Worm (Caenorhabditis elegans) whole organism, young adult: ENCODE measurements around the gene Y53G8AL.4.

Source experiments
- B0035.1 ChIP-seq: sonication (generic microtip); optimal IDR thresholded peaks from 2 replicates; lab custom pipeline; 2016; ENCODE audit warnings: missing genetic modification characterization, mild to moderate bottlenecking, missing compliant biosample characterization, missing genotype, missing genetic modification reagents
- Y95B8A.8 ChIP-seq: fragments of 200-800 bp; sonication (Bioruptor generic); IDR thresholded peaks from 2 replicates; pipeline ENCODE4 v1.3.6; 2022; ENCODE audit warnings: missing genetic modification reagents, missing genetic modification characterization, missing compliant biosample characterization
- atf-7 ChIP-seq: sonication (generic microtip); optimal IDR thresholded peaks from 2 replicates; lab custom pipeline; 2017; ENCODE audit warnings: mild to moderate bottlenecking, missing genetic modification characterization, missing compliant biosample characterization
- dox-1 ChIP-seq: fragments of 200-800 bp; sonication (Bioruptor generic); IDR thresholded peaks from 2 replicates; pipeline ENCODE4 v1.3.6; 2022; ENCODE audit warnings: missing genetic modification reagents, missing genetic modification characterization, missing compliant biosample characterization
- snpc-1.1 ChIP-seq: sonication (generic microtip); optimal IDR thresholded peaks from 2 replicates; lab custom pipeline; 2017; ENCODE audit warnings: missing genetic modification characterization, mild to moderate bottlenecking, missing compliant biosample characterization, antibody characterized with exemption, moderate library complexity, missing genotype, missing genetic modification reagents; ENCODE audit not compliant: insufficient read depth
- snpc-4 ChIP-seq, 5 experiments: fragments of 150-350 bp in 1 of 5; sonication (generic microtip) in 4 of 5; optimal IDR thresholded peaks; 2 replicates each; lab custom pipeline; 2014 to 2018; ENCODE audit warnings: missing genetic modification characterization in 5 of 5, missing biosample characterization in 3 of 5, antibody characterized with exemption in 2 of 5, mild to moderate bottlenecking in 2 of 5, missing compliant biosample characterization in 2 of 5, missing genotype in 2 of 5, moderate library complexity in 2 of 5, missing genetic modification reagents in 1 of 5
- unc-62 ChIP-seq: fragments of 150-350 bp; optimal IDR thresholded peaks from 2 replicates; lab custom pipeline; 2014; ENCODE audit warnings: missing biosample characterization, missing genetic modification reagents, missing genetic modification characterization
- xnd-1 ChIP-seq: sonication (generic microtip); optimal IDR thresholded peaks from 2 replicates; lab custom pipeline; 2016; ENCODE audit warnings: missing genotype, missing genetic modification reagents, missing genetic modification characterization, missing compliant biosample characterization
- ztf-26 ChIP-seq: sonication (generic microtip); optimal IDR thresholded peaks from 2 replicates; lab custom pipeline; 2017; ENCODE audit warnings: missing genetic modification characterization, missing compliant biosample characterization

DNA sequence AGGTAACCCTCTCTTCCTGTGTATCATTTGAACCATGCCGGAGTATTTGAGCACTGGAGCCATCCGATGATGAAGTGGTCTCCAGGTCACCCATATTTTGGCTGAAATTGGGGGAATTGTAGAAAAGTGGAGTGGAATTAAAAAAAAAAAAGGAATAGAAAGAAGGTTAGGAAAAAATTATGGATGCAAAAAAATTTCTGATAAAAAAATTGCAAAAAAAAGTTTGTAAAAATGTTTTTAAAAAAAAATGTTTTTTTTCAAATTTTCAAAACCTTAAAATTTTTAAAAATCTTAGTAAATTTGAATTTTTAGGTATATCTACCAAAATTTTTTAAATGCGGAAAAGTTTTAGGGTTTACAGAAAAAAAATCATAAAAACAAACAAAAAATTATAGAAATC is 31.4 kb downstream of the Y53G8AL.4 start, which contains the start of gene frm-8:
- TF ChIP-seq unc-62 (no peak), snpc-4 (GFP tag; optimal IDR thresholded peaks at IDR 0.05; lab: Kevin White, UChicago) (no peak), snpc-4 (tag; optimal IDR thresholded peaks at IDR 0.05; lab: Kevin White, UChicago) (no peak), atf-7 (no peak), B0035.1 (tag; lab: Kevin White, UChicago) (no peak), snpc-1.1 (tag; lab: Kevin White, UChicago) (no peak), ztf-26 (no peak), Y95B8A.8 (no peak), dox-1 (no peak), xnd-1 (tag; lab: Kevin White, UChicago) (no peak)
